Worm (Caenorhabditis elegans) whole organism, young adult: Measurements from ENCODE around the gene let-765.

ENCODE experiments used
- B0035.1 ChIP-seq: sonication (generic microtip); optimal IDR thresholded peaks from 2 replicates; lab custom pipeline; 2016; ENCODE audit warnings: missing genetic modification characterization, mild to moderate bottlenecking, missing compliant biosample characterization, missing genotype, missing genetic modification reagents
- B0336.3 ChIP-seq: fragments of 200-800 bp; sonication (Bioruptor generic); IDR thresholded peaks from 2 replicates; pipeline ENCODE4 v1.3.6; 2022; ENCODE audit warnings: missing genetic modification characterization, missing compliant biosample characterization
- C17E4.6 ChIP-seq: fragments of 200-800 bp; sonication (Bioruptor generic); IDR thresholded peaks from 2 replicates; pipeline ENCODE4 v1.3.6; 2022; ENCODE audit warnings: missing genetic modification reagents, missing genetic modification characterization, missing compliant biosample characterization
- F10E7.11 ChIP-seq: sonication (generic microtip); optimal IDR thresholded peaks from 2 replicates; lab custom pipeline; 2017; ENCODE audit warnings: mild to moderate bottlenecking, missing genetic modification characterization, moderate library complexity, missing compliant biosample characterization
- F33H1.4 ChIP-seq: fragments of 200-800 bp; sonication (Bioruptor generic); IDR thresholded peaks from 2 replicates; pipeline ENCODE4 v1.3.6; 2022; ENCODE audit warnings: missing genetic modification reagents, missing genetic modification characterization, missing compliant biosample characterization
- F37B4.10 ChIP-seq: fragments of 200-800 bp; sonication (Bioruptor generic); IDR thresholded peaks from 2 replicates; pipeline ENCODE4 v1.3.6; 2022; ENCODE audit warnings: missing genetic modification characterization, missing compliant biosample characterization
- K11D2.4 ChIP-seq: fragments of 200-800 bp; sonication (Bioruptor generic); IDR thresholded peaks from 2 replicates; pipeline ENCODE4 v1.3.6; 2022; ENCODE audit warnings: missing genetic modification reagents, missing genetic modification characterization, missing compliant biosample characterization
- K12H6.12 ChIP-seq: fragments of 200-800 bp; sonication (Bioruptor generic); optimal IDR thresholded peaks from 2 replicates; lab custom pipeline; 2018; ENCODE audit warnings: mild to moderate bottlenecking, missing genetic modification characterization, missing compliant biosample characterization
- T07F8.4 ChIP-seq: sonication (generic microtip); optimal IDR thresholded peaks from 2 replicates; lab custom pipeline; 2016; ENCODE audit warnings: mild to moderate bottlenecking, missing genetic modification characterization, moderate library complexity, missing compliant biosample characterization
- Y53F4B.3 ChIP-seq: fragments of 200-800 bp; sonication (Bioruptor generic); IDR thresholded peaks from 2 replicates; pipeline ENCODE4 v1.3.6; 2022; ENCODE audit warnings: missing genetic modification reagents, missing genetic modification characterization, missing compliant biosample characterization
- Y53G8AR.9 ChIP-seq: fragments of 200-800 bp; sonication (Bioruptor generic); conservative IDR thresholded peaks from 2 replicates; pipeline ENCODE4 v1.3.6; 2022; ENCODE audit warnings: missing genetic modification reagents, missing genetic modification characterization, missing compliant biosample characterization
- Y79H2A.3 ChIP-seq: fragments of 200-800 bp; sonication (Bioruptor generic); conservative IDR thresholded peaks from 2 replicates; pipeline ENCODE4 v1.3.6; 2022; ENCODE audit warnings: missing genetic modification reagents, missing genetic modification characterization, missing compliant biosample characterization
- athp-1 ChIP-seq: sonication (generic microtip); optimal IDR thresholded peaks from 2 replicates; lab custom pipeline; 2017; ENCODE audit warnings: mild to moderate bottlenecking, missing genetic modification characterization, missing compliant biosample characterization
- bed-2 ChIP-seq: fragments of 200-800 bp; sonication (Bioruptor generic); IDR thresholded peaks from 2 replicates; pipeline ENCODE4 v1.3.6; 2022; ENCODE audit warnings: missing genetic modification reagents, missing genetic modification characterization, missing compliant biosample characterization
- ceh-100 ChIP-seq: fragments of 200-800 bp; sonication (Bioruptor generic); IDR thresholded peaks from 2 replicates; pipeline ENCODE4 v1.3.6; 2022; ENCODE audit warnings: missing genetic modification reagents, missing genetic modification characterization, missing compliant biosample characterization
- ceh-27 ChIP-seq: fragments of 200-800 bp; sonication (Bioruptor generic); optimal IDR thresholded peaks from 2 replicates; lab custom pipeline; 2018; ENCODE audit warnings: mild to moderate bottlenecking, missing genetic modification characterization, moderate library complexity, missing compliant biosample characterization
- ceh-40 ChIP-seq: fragments of 200-800 bp; sonication (Bioruptor generic); IDR thresholded peaks from 2 replicates; pipeline ENCODE4 v1.3.6; 2022; ENCODE audit warnings: missing genetic modification characterization, missing compliant biosample characterization
- chd-7 ChIP-seq: sonication (generic microtip); optimal IDR thresholded peaks from 2 replicates; lab custom pipeline; 2016; ENCODE audit warnings: mild to moderate bottlenecking, missing genetic modification characterization, moderate library complexity, missing compliant biosample characterization
- dpl-1 ChIP-seq: fragments of 150-350 bp; optimal IDR thresholded peaks from 2 replicates; lab custom pipeline; 2014; ENCODE audit warnings: missing biosample characterization, missing genetic modification reagents, missing genetic modification characterization
- egl-18 ChIP-seq: fragments of 200-800 bp; sonication (Bioruptor generic); IDR thresholded peaks from 2 replicates; pipeline ENCODE4 v1.3.6; 2022; ENCODE audit warnings: missing genetic modification reagents, missing genetic modification characterization, missing compliant biosample characterization
- egrh-3 ChIP-seq: fragments of 200-800 bp; sonication (Bioruptor generic); IDR thresholded peaks from 2 replicates; pipeline ENCODE4 v1.3.6; 2022; ENCODE audit warnings: missing genetic modification reagents, missing genetic modification characterization, missing compliant biosample characterization
- fkh-3 ChIP-seq: sonication (generic microtip); optimal IDR thresholded peaks from 2 replicates; lab custom pipeline; 2016; ENCODE audit warnings: mild to moderate bottlenecking, missing genetic modification characterization, missing compliant biosample characterization
- hlh-12 ChIP-seq: sonication (generic microtip); optimal IDR thresholded peaks from 2 replicates; lab custom pipeline; 2016; ENCODE audit warnings: missing genetic modification characterization, missing compliant biosample characterization
- lin-35 ChIP-seq, 3 experiments: fragments of 150-350 bp in 2 of 3; sonication (generic microtip) in 1 of 3; optimal IDR thresholded peaks; 2 replicates each; lab custom pipeline; 2014 to 2018; ENCODE audit warnings: missing biosample characterization in 3 of 3, missing genetic modification characterization in 3 of 3, missing genetic modification reagents in 3 of 3
- lin-40 ChIP-seq: sonication (generic microtip); optimal IDR thresholded peaks from 2 replicates; lab custom pipeline; 2016; ENCODE audit warnings: missing genetic modification characterization, mild to moderate bottlenecking, missing compliant biosample characterization, missing genotype, missing genetic modification reagents
- lin-54 ChIP-seq: fragments of 200-800 bp; sonication (Bioruptor generic); optimal IDR thresholded peaks from 2 replicates; lab custom pipeline; 2018; ENCODE audit warnings: mild to moderate bottlenecking, missing genetic modification characterization, missing compliant biosample characterization
- lsl-1 ChIP-seq: fragments of 200-800 bp; sonication (Bioruptor generic); optimal IDR thresholded peaks from 2 replicates; lab custom pipeline; 2018; ENCODE audit warnings: mild to moderate bottlenecking, missing genetic modification characterization, moderate library complexity, missing compliant biosample characterization
- mcd-1 ChIP-seq: fragments of 200-800 bp; sonication (Bioruptor generic); IDR thresholded peaks from 2 replicates; pipeline ENCODE4 v1.3.6; 2022; ENCODE audit warnings: missing genetic modification reagents, missing genetic modification characterization, missing compliant biosample characterization
- mes-4 ChIP-seq: sonication (generic microtip); optimal IDR thresholded peaks from 2 replicates; lab custom pipeline; 2016; ENCODE audit warnings: missing genotype, missing genetic modification characterization, missing compliant biosample characterization
- nhr-27 ChIP-seq: fragments of 200-800 bp; sonication (Bioruptor generic); optimal IDR thresholded peaks from 2 replicates; lab custom pipeline; 2018; ENCODE audit warnings: mild to moderate bottlenecking, missing genetic modification characterization, moderate library complexity, missing compliant biosample characterization
- nhr-90 ChIP-seq: sonication (generic microtip); optimal IDR thresholded peaks from 2 replicates; lab custom pipeline; 2016; ENCODE audit warnings: missing genotype, mild to moderate bottlenecking, missing genetic modification characterization, missing compliant biosample characterization
- pbrm-1 ChIP-seq: fragments of 200-800 bp; sonication (Bioruptor generic); IDR thresholded peaks from 2 replicates; pipeline ENCODE4 v1.3.6; 2022; ENCODE audit warnings: missing genetic modification reagents, missing genetic modification characterization, missing compliant biosample characterization
- sdz-38 ChIP-seq: sonication (generic microtip); optimal IDR thresholded peaks from 2 replicates; lab custom pipeline; 2016; ENCODE audit warnings: missing genotype, missing genetic modification characterization, missing compliant biosample characterization
- snpc-1.3 ChIP-seq: sonication (generic microtip); optimal IDR thresholded peaks from 2 replicates; lab custom pipeline; 2017; ENCODE audit warnings: missing genetic modification characterization, mild to moderate bottlenecking, missing compliant biosample characterization, antibody characterized with exemption, moderate library complexity, missing genotype, missing genetic modification reagents; ENCODE audit not compliant: insufficient read depth
- unc-130 ChIP-seq: sonication (generic microtip); optimal IDR thresholded peaks from 2 replicates; lab custom pipeline; 2016; ENCODE audit warnings: missing genetic modification reagents, missing genetic modification characterization, missing compliant biosample characterization
- zim-3 ChIP-seq: sonication (generic microtip); optimal IDR thresholded peaks from 2 replicates; lab custom pipeline; 2017; ENCODE audit warnings: mild to moderate bottlenecking, missing genetic modification characterization, moderate library complexity, missing compliant biosample characterization
- ztf-22 ChIP-seq: fragments of 200-800 bp; sonication (Bioruptor generic); optimal IDR thresholded peaks from 2 replicates; lab custom pipeline; 2018; ENCODE audit warnings: mild to moderate bottlenecking, missing genetic modification characterization, moderate library complexity, missing compliant biosample characterization

let-765 gene

DNA sequence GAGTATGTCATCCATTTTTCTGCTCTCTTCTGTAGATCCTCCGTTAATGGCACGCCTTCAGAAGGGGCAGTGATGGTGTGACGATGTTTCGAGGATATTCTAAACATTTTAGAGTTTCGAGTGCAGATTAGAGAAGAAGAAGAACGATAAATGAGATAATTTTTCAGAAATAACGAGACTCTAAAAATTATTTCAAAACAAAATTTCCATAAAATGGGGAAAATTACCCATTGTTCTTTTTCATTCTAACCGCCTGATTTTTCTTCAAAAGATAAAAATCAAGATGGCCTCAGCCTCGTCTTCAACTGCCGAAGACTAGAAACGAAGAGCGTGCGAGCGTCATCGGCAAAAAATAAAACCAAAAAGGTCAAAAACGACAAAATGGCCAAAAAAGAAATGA, at the start of gene let-765:
Gene let-765, minus strand, starts transcription at position 101 of the 400 bp plus-strand sequence.
- TF ChIP-seq K12H6.12 (tag; lab: Kevin White, UChicago) (no peak), pbrm-1 (GFP tag; lab: Robert Waterston, UW) (0 out of 2 replicates have a peak, but pooled peaks have one; percentile 12)

ce11 chrIII:6647568-6647967, 46.6 kb upstream of the let-765 start:
- no peak for TF ChIP-seq sdz-38 (tag; lab: Kevin White, UChicago)
- TF ChIP-seq zim-3 (tag; lab: Kevin White, UChicago): no peak
- no peak for TF ChIP-seq Y53G8AR.9
- TF ChIP-seq Y53F4B.3: no peak
- no peak for TF ChIP-seq lin-54
- no peak for TF ChIP-seq F10E7.11
- TF ChIP-seq hlh-12 (tag; lab: Kevin White, UChicago): no peak
- TF ChIP-seq B0035.1: no peak
- TF ChIP-seq F33H1.4 (GFP tag; lab: Robert Waterston, UW): no peak
- TF ChIP-seq T07F8.4 (tag; lab: Kevin White, UChicago): no peak
- no peak for TF ChIP-seq ceh-40 (GFP tag; lab: Robert Waterston, UW)
- no peak for TF ChIP-seq lsl-1 (GFP tag; lab: Kevin White, UChicago)
- TF ChIP-seq fkh-3 (tag; lab: Kevin White, UChicago): no peak
- no peak for TF ChIP-seq ztf-22 (GFP tag; lab: Kevin White, UChicago)

ce11 chrIII:6646898-6647297, 45.9 kb upstream of the let-765 start:
- TF ChIP-seq lin-35 (GFP tag; optimal IDR thresholded peaks at IDR 0.05; lab: Kevin White, UChicago) (peak in 1 of 3 experiments; percentile 17), ceh-100 (GFP tag; lab: Robert Waterston, UW) (no peak)
- TF ChIP-seq, all 124 proteins: peak for 1

DNA sequence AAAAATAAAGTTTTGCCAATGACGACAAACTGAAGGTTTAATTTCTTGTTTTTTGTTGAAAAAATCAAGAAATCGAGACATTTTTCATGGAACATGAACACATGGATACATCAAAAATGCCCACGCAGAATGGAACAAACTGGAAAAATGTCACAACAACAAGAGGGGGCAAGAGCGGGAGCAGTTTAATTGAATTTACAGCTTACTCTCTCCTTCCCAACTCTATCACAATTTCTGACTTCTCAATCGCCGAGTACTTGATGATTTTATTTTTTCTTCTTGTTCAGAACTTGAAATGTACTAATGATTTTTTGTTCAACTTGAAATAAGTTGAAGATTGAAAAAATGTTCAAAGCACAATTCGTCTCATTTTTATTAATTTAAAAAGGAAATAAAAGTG, 44.3 kb upstream of the let-765 start:
- TF ChIP-seq chd-7 (tag; lab: Kevin White, UChicago): no peak
- TF ChIP-seq athp-1 (tag; lab: Kevin White, UChicago): no peak
- TF ChIP-seq dpl-1 (GFP tag; lab: Kevin White, UChicago): no peak
- TF ChIP-seq nhr-90 (tag; lab: Kevin White, UChicago): no peak
- TF ChIP-seq K11D2.4 (GFP tag; lab: Robert Waterston, UW): no peak
- TF ChIP-seq lin-40 (tag; lab: Kevin White, UChicago): no peak
- no peak for TF ChIP-seq K12H6.12 (tag; lab: Kevin White, UChicago)
- TF ChIP-seq ceh-27 (GFP tag; lab: Kevin White, UChicago): no peak
- TF ChIP-seq Y79H2A.3 (GFP tag; lab: Robert Waterston, UW): no peak
- no peak for TF ChIP-seq unc-130 (GFP tag; lab: Kevin White, UChicago)
- TF ChIP-seq egrh-3 (GFP tag; lab: Robert Waterston, UW): no peak
- TF ChIP-seq Y53G8AR.9: no peak
- no peak for TF ChIP-seq hlh-12 (tag; lab: Kevin White, UChicago)
- TF ChIP-seq F37B4.10 (GFP tag; lab: Robert Waterston, UW): no peak
- no peak for TF ChIP-seq C17E4.6 (GFP tag; lab: Robert Waterston, UW)
- TF ChIP-seq snpc-1.3 (tag; lab: Kevin White, UChicago): no peak
- TF ChIP-seq, all 124 proteins: peak for 0

DNA sequence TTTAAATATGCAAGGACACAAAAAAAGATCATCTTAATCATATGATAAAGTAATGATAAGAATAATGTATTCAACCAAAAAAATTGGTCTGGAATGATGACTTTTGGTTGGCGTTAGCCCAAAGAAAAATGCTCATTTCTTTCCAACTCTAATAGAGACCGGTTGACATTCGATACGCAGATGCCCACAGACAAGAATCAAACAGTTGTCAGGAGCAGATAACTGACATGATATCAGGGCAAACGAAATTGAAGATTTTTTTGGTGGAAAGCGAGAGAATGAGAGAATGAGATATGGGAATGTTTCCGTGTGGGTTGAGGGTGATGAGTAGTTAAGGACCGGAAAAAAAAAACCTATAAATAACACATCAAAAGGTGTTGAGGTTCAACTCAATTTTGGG, 38.1 kb upstream of the let-765 start:
- TF ChIP-seq nhr-27 (tag; lab: Kevin White, UChicago) (no peak), C17E4.6 (GFP tag; lab: Robert Waterston, UW) (no peak), B0035.1 (no peak), egl-18 (GFP tag; lab: Robert Waterston, UW) (no peak), B0336.3 (GFP tag; lab: Robert Waterston, UW) (no peak), mes-4 (no peak), F33H1.4 (GFP tag; lab: Robert Waterston, UW) (no peak), bed-2 (GFP tag; lab: Robert Waterston, UW) (no peak), sdz-38 (tag; lab: Kevin White, UChicago) (no peak), mcd-1 (GFP tag; lab: Robert Waterston, UW) (no peak)
